Fruit fly (Drosophila melanogaster) S2 (cell line): ENCODE measurements around the gene TotF.
A peak's percentile ranks its signal among the peaks of the same experiment; 100 is the strongest.

ENCODE experiments used
- CG8478 ChIP-seq: fragments of >200 bp; optimal IDR thresholded peaks from 2 replicates; lab custom pipeline; 2018
- CTCF ChIP-seq, 2 experiments: fragments of >200 bp; optimal IDR thresholded peaks; 2 replicates each; lab custom pipeline; 2018

DNA sequence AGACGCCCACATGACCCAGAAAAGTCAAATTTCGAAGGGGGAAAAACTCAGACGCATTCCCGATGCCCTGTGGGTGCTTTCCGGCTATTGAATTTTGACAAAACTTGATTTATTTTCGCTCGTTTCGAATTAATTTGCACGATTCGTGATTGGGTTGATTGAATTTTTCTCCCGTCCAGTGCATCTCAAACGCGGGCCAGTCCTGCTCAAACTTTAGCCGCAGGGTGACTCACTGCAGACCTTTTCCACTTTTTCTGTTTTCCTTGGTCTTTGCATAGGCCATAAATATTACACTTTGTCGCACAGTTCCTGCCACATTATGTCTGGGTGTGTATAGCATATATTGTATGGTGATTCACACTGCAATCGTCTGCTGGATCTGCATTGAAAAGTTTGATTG, 30.9 kb upstream of the TotF start:
- TF ChIP-seq CG8478 (lab: Kevin White, UChicago) (no peak), CTCF (optimal IDR thresholded peaks at IDR 0.05; lab: Kevin White, UChicago) (peak in 1 of 2 experiments; percentile 2)
